Fruit fly (Drosophila melanogaster) whole organism, embryonic: ENCODE results near the gene CG17944.

Experiments used
- ATbp ChIP-seq: fragments of 200-800 bp; sonication (Bioruptor generic); optimal IDR thresholded peaks from 2 replicates; lab custom pipeline; 2017; ENCODE audit warnings: missing biosample characterization, mild to moderate bottlenecking, missing genetic modification characterization, missing genetic modification reagents
- CG14860 ChIP-seq: fragments of 200-800 bp; sonication (Bioruptor generic); IDR thresholded peaks from 3 replicates; pipeline ENCODE4 v1.3.6; 2022; ENCODE audit warnings: missing biosample characterization, missing genetic modification characterization; ENCODE audit not compliant: partially characterized antibody
- CG7928 ChIP-seq: fragments of 200-800 bp; sonication (Bioruptor generic); optimal IDR thresholded peaks from 2 replicates; lab custom pipeline; 2017; ENCODE audit warnings: missing biosample characterization, mild to moderate bottlenecking, missing genetic modification characterization
- CG8944 ChIP-seq: fragments of 200-800 bp; sonication (Bioruptor generic); optimal IDR thresholded peaks from 3 replicates; lab custom pipeline; 2016; ENCODE audit warnings: missing biosample characterization, missing genetic modification characterization
- MBD-R2 ChIP-seq: fragments of 200-800 bp; sonication (Bioruptor generic); IDR thresholded peaks from 2 replicates; pipeline ENCODE4 v1.3.6; 2022; ENCODE audit warnings: missing biosample characterization, missing genetic modification characterization
- bowl ChIP-seq: fragments of 200-800 bp; sonication (Bioruptor generic); IDR thresholded peaks from 2 replicates; pipeline ENCODE4 v1.3.6; 2022; ENCODE audit warnings: missing biosample characterization, missing genetic modification characterization

DNA sequence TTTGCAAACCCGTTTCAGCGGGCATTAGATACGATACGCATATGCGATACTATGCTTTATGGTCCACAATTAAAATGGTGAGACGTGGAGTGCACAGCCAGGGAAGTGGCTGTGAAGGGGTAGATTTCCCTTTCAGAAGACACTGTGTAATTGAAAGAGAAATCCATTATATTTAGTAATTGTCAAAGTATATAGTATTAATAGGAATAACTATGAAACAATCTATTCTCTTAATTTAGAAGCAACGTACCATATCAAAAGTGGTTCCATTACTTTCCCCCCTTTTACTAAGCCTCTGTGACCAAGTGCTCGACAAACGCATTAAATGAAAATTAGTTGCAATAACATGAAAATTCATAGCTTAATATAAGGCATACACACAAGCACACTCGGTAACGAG lies 31.2 kb downstream of the CG17944 start:
- TF ChIP-seq CG8944 (GFP tag; lab: Kevin White, UChicago) = no peak
- TF ChIP-seq ATbp (GFP tag; lab: Kevin White, UChicago) = no peak
- no peak for TF ChIP-seq CG14860
- TF ChIP-seq MBD-R2 = no peak
- TF ChIP-seq bowl (GFP tag; lab: Robert Waterston, UW) = no peak
- TF ChIP-seq CG7928 = no peak
